Worm (Caenorhabditis elegans): ENCODE data around the gene F35F10.5.

The F35F10.5 gene

ce11 chrV:3301898-3302297 lies 17.2 kb downstream of the F35F10.5 start, which contains the start of gene srbc-1:
Gene srbc-1, minus strand, starts transcription at chrV:3301998.
- TF ChIP-seq ztf-23 (GFP tag; IDR thresholded peaks at IDR 0.05) (no peak), ztf-29 (GFP tag; IDR thresholded peaks at IDR 0.05) (no peak), T22C8.4 (GFP tag; IDR thresholded peaks at IDR 0.05) (no peak), ref-1 (GFP tag; conservative IDR thresholded peaks at IDR 0.05) (no peak), med-1 (GFP tag; optimal IDR thresholded peaks at IDR 0.05; ENCODE audit: insufficient read depth) (no peak), cog-1 (tag; optimal IDR thresholded peaks at IDR 0.05) (no peak), tab-1 (GFP tag; IDR thresholded peaks at IDR 0.05) (no peak), klf-2 (GFP tag; conservative IDR thresholded peaks at IDR 0.05) (no peak), flt-1 (GFP tag; IDR thresholded peaks at IDR 0.05) (no peak)

- no peak for TF ChIP-seq ztf-23 (GFP tag; IDR thresholded peaks at IDR 0.05)
- no peak for TF ChIP-seq klf-2 (GFP tag; conservative IDR thresholded peaks at IDR 0.05)
- TF ChIP-seq ref-1 (GFP tag; conservative IDR thresholded peaks at IDR 0.05): no peak
- TF ChIP-seq med-1 (GFP tag; optimal IDR thresholded peaks at IDR 0.05; ENCODE audit: insufficient read depth): no peak
- TF ChIP-seq cog-1 (tag; optimal IDR thresholded peaks at IDR 0.05): no peak
- no peak for TF ChIP-seq tab-1 (GFP tag; IDR thresholded peaks at IDR 0.05)
Measured at ce11 chrV:3308169-3308568, 23.4 kb downstream of the F35F10.5 start, which contains the start of gene srbc-3. Gene srbc-3, plus strand, starts transcription at chrV:3308469.

- no peak for TF ChIP-seq ref-1 (GFP tag; conservative IDR thresholded peaks at IDR 0.05)
- TF ChIP-seq flt-1 (GFP tag; IDR thresholded peaks at IDR 0.05): no peak
- no peak for TF ChIP-seq med-1 (GFP tag; optimal IDR thresholded peaks at IDR 0.05; ENCODE audit: insufficient read depth)
- TF ChIP-seq ztf-23 (GFP tag; IDR thresholded peaks at IDR 0.05): no peak
- no peak for TF ChIP-seq T22C8.4 (GFP tag; IDR thresholded peaks at IDR 0.05)
- TF ChIP-seq klf-2 (GFP tag; conservative IDR thresholded peaks at IDR 0.05): no peak
- no peak for TF ChIP-seq cog-1 (tag; optimal IDR thresholded peaks at IDR 0.05)
- TF ChIP-seq tab-1 (GFP tag; IDR thresholded peaks at IDR 0.05): no peak
- TF ChIP-seq ztf-29 (GFP tag; IDR thresholded peaks at IDR 0.05): no peak
Measured at ce11 chrV:3312067-3312666, 27.4 kb downstream of the F35F10.5 start, which contains the start of gene arrd-18. Gene arrd-18, minus strand, starts transcription at chrV:3312117.

- no peak for TF ChIP-seq klf-2 (GFP tag; conservative IDR thresholded peaks at IDR 0.05)
- TF ChIP-seq cog-1 (tag; optimal IDR thresholded peaks at IDR 0.05): no peak
- no peak for TF ChIP-seq flt-1 (GFP tag; IDR thresholded peaks at IDR 0.05)
- no peak for TF ChIP-seq tab-1 (GFP tag; IDR thresholded peaks at IDR 0.05)
- TF ChIP-seq ref-1 (GFP tag; conservative IDR thresholded peaks at IDR 0.05): no peak
- no peak for TF ChIP-seq ztf-23 (GFP tag; IDR thresholded peaks at IDR 0.05)
- no peak for TF ChIP-seq T22C8.4 (GFP tag; IDR thresholded peaks at IDR 0.05)
- no peak for TF ChIP-seq med-1 (GFP tag; optimal IDR thresholded peaks at IDR 0.05; ENCODE audit: insufficient read depth)
- TF ChIP-seq ztf-29 (GFP tag; IDR thresholded peaks at IDR 0.05): no peak
Measured at ce11 chrV:3315308-3315707, 30.6 kb downstream of the F35F10.5 start, which contains the start of gene arrd-19. Gene arrd-19, minus strand, starts transcription at chrV:3315516.

- no peak for TF ChIP-seq cog-1 (tag; optimal IDR thresholded peaks at IDR 0.05)
- TF ChIP-seq flt-1 (GFP tag; IDR thresholded peaks at IDR 0.05): no peak
- TF ChIP-seq ref-1 (GFP tag; conservative IDR thresholded peaks at IDR 0.05): no peak
- TF ChIP-seq klf-2 (GFP tag; conservative IDR thresholded peaks at IDR 0.05): no peak
- TF ChIP-seq ztf-23 (GFP tag; IDR thresholded peaks at IDR 0.05): no peak
- no peak for TF ChIP-seq tab-1 (GFP tag; IDR thresholded peaks at IDR 0.05)
- no peak for TF ChIP-seq med-1 (GFP tag; optimal IDR thresholded peaks at IDR 0.05; ENCODE audit: insufficient read depth)
- no peak for TF ChIP-seq T22C8.4 (GFP tag; IDR thresholded peaks at IDR 0.05)
- no peak for TF ChIP-seq ztf-29 (GFP tag; IDR thresholded peaks at IDR 0.05)
Measured at ce11 chrV:3316108-3316507, 31.4 kb downstream of the F35F10.5 start, which contains the start of gene F35F10.1. Gene F35F10.1, plus strand, starts transcription at chrV:3316307.

- TF ChIP-seq ref-1 (GFP tag; conservative IDR thresholded peaks at IDR 0.05): no peak
- TF ChIP-seq tab-1 (GFP tag; IDR thresholded peaks at IDR 0.05): no peak
- no peak for TF ChIP-seq ztf-23 (GFP tag; IDR thresholded peaks at IDR 0.05)
- no peak for TF ChIP-seq T22C8.4 (GFP tag; IDR thresholded peaks at IDR 0.05)
- TF ChIP-seq cog-1 (tag; optimal IDR thresholded peaks at IDR 0.05): no peak
- no peak for TF ChIP-seq klf-2 (GFP tag; conservative IDR thresholded peaks at IDR 0.05)
- TF ChIP-seq flt-1 (GFP tag; IDR thresholded peaks at IDR 0.05): no peak
- TF ChIP-seq ztf-29 (GFP tag; IDR thresholded peaks at IDR 0.05): no peak
- TF ChIP-seq med-1 (GFP tag; optimal IDR thresholded peaks at IDR 0.05; ENCODE audit: insufficient read depth): no peak
Measured at ce11 chrV:3318975-3319374, 34.2 kb downstream of the F35F10.5 start, which contains the start of gene F35F10.13. Gene F35F10.13, minus strand, starts transcription at chrV:3319075.

- TF ChIP-seq flt-1 (GFP tag; IDR thresholded peaks at IDR 0.05): no peak
Measured at ce11 chrV:3320005-3320404, 35.3 kb downstream of the F35F10.5 start, which contains the start of gene F35F10.14. Gene F35F10.14, minus strand, starts transcription at chrV:3320105.

ce11 chrV:3320432-3320831 lies 35.7 kb downstream of the F35F10.5 start, which contains the start of gene C17B7.14:
Gene C17B7.14, minus strand, starts transcription at chrV:3320532.
- no peak for TF ChIP-seq flt-1 (GFP tag; IDR thresholded peaks at IDR 0.05)
- no peak for TF ChIP-seq cog-1 (tag; optimal IDR thresholded peaks at IDR 0.05)
- TF ChIP-seq klf-2 (GFP tag; conservative IDR thresholded peaks at IDR 0.05): no peak
- no peak for TF ChIP-seq tab-1 (GFP tag; IDR thresholded peaks at IDR 0.05)
- no peak for TF ChIP-seq ref-1 (GFP tag; conservative IDR thresholded peaks at IDR 0.05)
- TF ChIP-seq ztf-23 (GFP tag; IDR thresholded peaks at IDR 0.05): no peak
- TF ChIP-seq ztf-29 (GFP tag; IDR thresholded peaks at IDR 0.05): no peak
- no peak for TF ChIP-seq med-1 (GFP tag; optimal IDR thresholded peaks at IDR 0.05; ENCODE audit: insufficient read depth)
- no peak for TF ChIP-seq T22C8.4 (GFP tag; IDR thresholded peaks at IDR 0.05)

- TF ChIP-seq tab-1 (GFP tag; IDR thresholded peaks at IDR 0.05) (no peak), ref-1 (GFP tag; conservative IDR thresholded peaks at IDR 0.05) (no peak), med-1 (GFP tag; optimal IDR thresholded peaks at IDR 0.05; ENCODE audit: insufficient read depth) (no peak), ztf-23 (GFP tag; IDR thresholded peaks at IDR 0.05) (no peak), flt-1 (GFP tag; IDR thresholded peaks at IDR 0.05) (no peak), klf-2 (GFP tag; conservative IDR thresholded peaks at IDR 0.05) (no peak), cog-1 (tag; optimal IDR thresholded peaks at IDR 0.05) (no peak), T22C8.4 (GFP tag; IDR thresholded peaks at IDR 0.05) (no peak), ztf-29 (GFP tag; IDR thresholded peaks at IDR 0.05) (no peak)
Measured at ce11 chrV:3324178-3324577, 39.4 kb downstream of the F35F10.5 start, which contains the start of gene C17B7.8. Gene C17B7.8, minus strand, starts transcription at chrV:3324278.

Measured in whole organism, midembryonic.